Worm (Caenorhabditis elegans) whole organism, L4 larva: ENCODE results near the gene egl-10.

ENCODE experiments used
- F37D6.2 ChIP-seq: sonication (generic microtip); optimal IDR thresholded peaks from 2 replicates; lab custom pipeline; 2016; ENCODE audit warnings: mild to moderate bottlenecking, missing genetic modification characterization, missing compliant biosample characterization
- daf-19 ChIP-seq: fragments of 200-800 bp; sonication (Bioruptor generic); conservative IDR thresholded peaks from 2 replicates; pipeline ENCODE4 v1.3.6; 2022; ENCODE audit warnings: missing genetic modification characterization, missing compliant biosample characterization
- fkh-10 ChIP-seq: fragments of 150-350 bp; optimal IDR thresholded peaks from 2 replicates; lab custom pipeline; 2014; ENCODE audit warnings: missing biosample characterization, missing genetic modification reagents, missing genetic modification characterization
- lin-39 ChIP-seq: fragments of 150-350 bp; optimal IDR thresholded peaks from 2 replicates; lab custom pipeline; 2014; ENCODE audit warnings: missing biosample characterization, missing genetic modification reagents, missing genetic modification characterization
- mxl-2 ChIP-seq: fragments of 200-800 bp; sonication (Bioruptor generic); conservative IDR thresholded peaks from 2 replicates; pipeline ENCODE4 v1.3.6; 2022; ENCODE audit warnings: missing genetic modification reagents, missing genetic modification characterization, missing compliant biosample characterization
- nhr-10 ChIP-seq: fragments of 150-350 bp; optimal IDR thresholded peaks from 2 replicates; lab custom pipeline; 2014; ENCODE audit warnings: missing biosample characterization, missing genetic modification characterization
- nhr-25 ChIP-seq: sonication (generic microtip); optimal IDR thresholded peaks from 2 replicates; lab custom pipeline; 2017; ENCODE audit warnings: missing genetic modification characterization, mild to moderate bottlenecking, missing compliant biosample characterization, antibody characterized with exemption, moderate library complexity, borderline replicate concordance; ENCODE audit not compliant: insufficient read depth
- skn-1 ChIP-seq: fragments of 150-350 bp; optimal IDR thresholded peaks from 2 replicates; lab custom pipeline; 2014; ENCODE audit warnings: missing biosample characterization, missing genetic modification characterization
- zfp-2 ChIP-seq: sonication (generic microtip); optimal IDR thresholded peaks from 2 replicates; lab custom pipeline; 2016; ENCODE audit warnings: mild to moderate bottlenecking, missing genetic modification characterization, missing compliant biosample characterization

DNA sequence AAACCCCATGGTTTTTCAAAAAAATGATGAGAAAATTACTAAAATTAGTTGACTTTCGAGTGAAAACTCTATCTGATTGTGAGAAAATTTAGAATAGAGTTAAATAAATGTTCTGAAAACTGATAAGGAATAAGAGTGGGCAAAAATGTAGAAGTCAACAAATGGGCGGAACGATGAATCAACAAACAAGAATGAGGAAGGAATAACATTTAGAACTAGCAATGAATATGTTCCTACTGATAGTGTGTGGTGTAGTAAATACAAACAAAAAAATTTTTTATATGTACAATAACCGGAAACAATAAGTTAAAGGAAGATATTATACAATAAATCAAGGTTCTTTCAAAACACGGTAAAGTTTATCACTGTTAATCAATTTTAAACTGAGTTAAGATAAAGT is 19.1 kb downstream of the egl-10 start, which contains the start of gene pals-39:
- TF ChIP-seq zfp-2 (no peak), mxl-2 (no peak), lin-39 (no peak), nhr-25 (tag; lab: Kevin White, UChicago) (no peak), F37D6.2 (tag; lab: Kevin White, UChicago) (no peak), fkh-10 (GFP tag; lab: Kevin White, UChicago) (no peak), daf-19 (no peak), nhr-10 (no peak), skn-1 (no peak)
